Worm (Caenorhabditis elegans): ENCODE measurements around the gene F59B2.12.

The F59B2.12 gene

ce11 chrIII:8971255-8972020 lies 46.0 kb upstream of the F59B2.12 start, which contains the start of the genes eif-3.D and R08D7.4 (continued):
- TF ChIP-seq D2030.7 (GFP tag; IDR thresholded peaks at IDR 0.05) (peak; percentile 25; the same call in 1 of the 2 replicates), mcd-1 (GFP tag; IDR thresholded peaks at IDR 0.05) (peak; percentile 42), nhr-27 (tag; optimal IDR thresholded peaks at IDR 0.05) (no peak), snpc-1.3 (tag; optimal IDR thresholded peaks at IDR 0.05; ENCODE audit: insufficient read depth) (peak; percentile 33), zim-3 (tag; optimal IDR thresholded peaks at IDR 0.05) (no peak), let-607 (tag; optimal IDR thresholded peaks at IDR 0.05) (peak in 1 of 2 experiments; percentile 30), F33H1.4 (GFP tag; IDR thresholded peaks at IDR 0.05) (peak; percentile 48), tbp1 (GFP tag; optimal IDR thresholded peaks at IDR 0.05) (peak; percentile 37), aptf-3 (GFP tag; IDR thresholded peaks at IDR 0.05) (no peak), ZK185.1 (tag; optimal IDR thresholded peaks at IDR 0.05; ENCODE audit: poor library complexity, severe bottlenecking) (no peak), lin-40 (tag; optimal IDR thresholded peaks at IDR 0.05) (peak; percentile 38), snpc-3.4 (tag; optimal IDR thresholded peaks at IDR 0.05) (peak; percentile 36), F49E8.2 (tag; optimal IDR thresholded peaks at IDR 0.05; ENCODE audit: insufficient read depth) (peak; percentile 6), gei-17 (GFP tag; optimal IDR thresholded peaks at IDR 0.05) (no peak), nhr-179 (tag; optimal IDR thresholded peaks at IDR 0.05) (no peak)

DNA sequence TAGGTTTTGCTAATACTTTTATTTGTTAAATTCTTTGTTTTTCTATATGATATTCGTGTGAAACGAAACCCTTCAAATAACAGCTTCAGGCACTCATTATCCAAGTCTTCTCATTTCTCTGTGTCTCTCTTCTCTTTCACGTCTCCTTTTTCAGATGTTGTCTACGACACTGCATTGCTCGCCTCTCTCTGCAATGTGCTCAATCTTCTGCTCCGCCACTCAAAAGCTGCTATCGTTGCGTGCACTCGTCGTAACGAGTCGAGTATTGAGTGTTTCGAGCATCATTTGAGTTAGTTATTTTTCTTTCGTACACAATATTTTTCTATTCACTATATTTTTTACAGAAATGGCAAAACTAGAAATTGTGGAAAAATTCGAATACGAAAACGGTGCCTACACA lies 44.2 kb upstream of the F59B2.12 start:
- TF ChIP-seq ceh-27 (GFP tag; optimal IDR thresholded peaks at IDR 0.05) (peak; percentile 55), ceh-79 (tag; optimal IDR thresholded peaks at IDR 0.05) (no peak)

DNA sequence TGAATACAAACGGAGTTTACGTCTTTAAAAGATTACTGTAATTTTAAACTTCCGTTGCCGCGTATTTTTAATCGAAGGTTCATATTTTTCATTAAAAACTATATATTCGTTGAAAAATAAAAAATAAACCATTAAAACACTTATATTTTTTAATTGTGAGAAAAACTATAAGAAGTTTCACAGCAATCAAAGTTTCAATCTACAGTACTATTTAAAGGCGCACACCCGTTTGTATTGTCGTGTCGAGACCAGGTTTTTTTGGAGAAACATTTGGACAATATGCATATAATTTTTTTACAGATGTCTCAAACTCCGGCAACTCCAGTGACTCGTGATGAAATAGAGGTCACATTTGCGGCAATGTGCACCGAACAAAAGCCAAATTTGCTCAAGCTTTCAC lies 43.6 kb upstream of the F59B2.12 start, which contains the start of gene R08D7.5:
R08D7.5 (plus strand) TSS at position 301 of the 400 bp plus-strand sequence.
- no peak for TF ChIP-seq pbrm-1 (GFP tag; IDR thresholded peaks at IDR 0.05)
- TF ChIP-seq Y95B8A.8 (GFP tag; IDR thresholded peaks at IDR 0.05), result no peak
- TF ChIP-seq zim-3 (tag; optimal IDR thresholded peaks at IDR 0.05), result no peak
- TF ChIP-seq nhr-120 (GFP tag; IDR thresholded peaks at IDR 0.05), result no peak
- TF ChIP-seq madf-8 (GFP tag; conservative IDR thresholded peaks at IDR 0.05), result no peak
- no peak for TF ChIP-seq bed-2 (GFP tag; IDR thresholded peaks at IDR 0.05)
- no peak for TF ChIP-seq Y53F4B.3 (GFP tag; IDR thresholded peaks at IDR 0.05)
- no peak for TF ChIP-seq mcd-1 (GFP tag; IDR thresholded peaks at IDR 0.05)
- no peak for TF ChIP-seq atf-7 (tag; optimal IDR thresholded peaks at IDR 0.05)
- no peak for TF ChIP-seq him-1 (tag; optimal IDR thresholded peaks at IDR 0.05)
- TF ChIP-seq F57A8.1 (GFP tag; optimal IDR thresholded peaks at IDR 0.05), result no peak
- TF ChIP-seq mes-4 (tag; optimal IDR thresholded peaks at IDR 0.05), result no peak
- TF ChIP-seq T26A5.8 (tag; optimal IDR thresholded peaks at IDR 0.05), result no peak
- no peak for TF ChIP-seq fkh-3 (tag; optimal IDR thresholded peaks at IDR 0.05)
- TF ChIP-seq F57C9.4 (tag; optimal IDR thresholded peaks at IDR 0.05), result no peak
- no peak for TF ChIP-seq sea-2 (GFP tag; IDR thresholded peaks at IDR 0.05)
- no peak for TF ChIP-seq efl-1 (GFP tag; optimal IDR thresholded peaks at IDR 0.05)
- no peak for TF ChIP-seq aptf-3 (GFP tag; IDR thresholded peaks at IDR 0.05)
- no peak for TF ChIP-seq chd-7 (tag; optimal IDR thresholded peaks at IDR 0.05)

ce11 chrIII:8974835-8975234 lies 42.6 kb upstream of the F59B2.12 start:
- TF ChIP-seq F10E7.11 (tag; optimal IDR thresholded peaks at IDR 0.05), result peak; percentile 28
- peak; percentile 47; the same call in 1 of the 2 replicates for TF ChIP-seq hsf-1 (GFP tag; IDR thresholded peaks at IDR 0.05)
- 0 out of 2 replicates have a peak, but pooled peaks have one; percentile 31 for TF ChIP-seq madf-6 (GFP tag; IDR thresholded peaks at IDR 0.05)
- peak; percentile 17 for TF ChIP-seq ztf-18 (tag; optimal IDR thresholded peaks at IDR 0.05)
- TF ChIP-seq F22D6.2 (tag; optimal IDR thresholded peaks at IDR 0.05), result peak; percentile 7
- TF ChIP-seq ztf-26 (tag; optimal IDR thresholded peaks at IDR 0.05), result peak; percentile 41
- TF ChIP-seq mel-28 (tag; optimal IDR thresholded peaks at IDR 0.05; ENCODE audit: borderline replicate concordance), result peak; percentile 4
- no peak for TF ChIP-seq ama-1 (optimal IDR thresholded peaks at IDR 0.05)
- peak in 1 of 2 experiments; percentile 90 for TF ChIP-seq ama-1 (GFP tag; optimal IDR thresholded peaks at IDR 0.05)
- TF ChIP-seq D2030.7 (GFP tag; IDR thresholded peaks at IDR 0.05), result peak; percentile 31; the same call in 1 of the 2 replicates
- TF ChIP-seq sptf-2 (GFP tag; optimal IDR thresholded peaks at IDR 0.05), result no peak
- peak in 1 of 2 experiments; percentile 54 for TF ChIP-seq let-607 (tag; optimal IDR thresholded peaks at IDR 0.05)
- TF ChIP-seq B0336.3 (GFP tag; IDR thresholded peaks at IDR 0.05), result peak; percentile 73
